Worm (Caenorhabditis elegans) whole organism, L3 larva: ENCODE data around the gene K10C2.14.

Source experiments
- ama-1 ChIP-seq: fragments of 150-350 bp; optimal IDR thresholded peaks from 2 replicates; lab custom pipeline; 2018
- ceh-28 ChIP-seq: fragments of 150-350 bp; optimal IDR thresholded peaks from 2 replicates; lab custom pipeline; 2014; ENCODE audit warnings: missing biosample characterization, missing genetic modification reagents, missing genetic modification characterization
- egl-27 ChIP-seq: sonication (generic microtip); optimal IDR thresholded peaks from 4 replicates; lab custom pipeline; 2017; ENCODE audit warnings: missing biosample characterization, missing genetic modification reagents, missing genetic modification characterization
- fkh-10 ChIP-seq: sonication (generic microtip); optimal IDR thresholded peaks from 2 replicates; lab custom pipeline; 2017; ENCODE audit warnings: missing biosample characterization, missing genetic modification reagents, missing genetic modification characterization
- nhr-28 ChIP-seq: fragments of 150-350 bp; optimal IDR thresholded peaks from 2 replicates; lab custom pipeline; 2014; ENCODE audit warnings: missing biosample characterization, missing genetic modification characterization
- unc-62 ChIP-seq: fragments of 150-350 bp; sonication (generic microtip); optimal IDR thresholded peaks from 4 replicates; lab custom pipeline; 2014; ENCODE audit warnings: missing biosample characterization, missing genetic modification reagents, missing genetic modification characterization
- zag-1 ChIP-seq: fragments of 150-350 bp; optimal IDR thresholded peaks from 2 replicates; lab custom pipeline; 2014; ENCODE audit warnings: missing biosample characterization, missing genetic modification characterization

- no peak for TF ChIP-seq ama-1 (lab: Kevin White, UChicago)
- no peak for TF ChIP-seq fkh-10
- no peak for TF ChIP-seq nhr-28 (tag; lab: Kevin White, UChicago)
- TF ChIP-seq egl-27 (tag; lab: Kevin White, UChicago) = no peak
- no peak for TF ChIP-seq zag-1 (tag; lab: Kevin White, UChicago)
- no peak for TF ChIP-seq ceh-28 (tag; lab: Kevin White, UChicago)
- no peak for TF ChIP-seq unc-62 (GFP tag; lab: Kevin White, UChicago)
These were observed 32.1 kb downstream of the K10C2.14 start for ce11 chrX:6408286-6408685.
